Worm (Caenorhabditis elegans): ENCODE data around the gene col-86.

Gene col-86

ce11 chrII:13129602-13130001 is 31.5 kb upstream of the col-86 start, which contains the start of gene F29C12.6:
Gene F29C12.6 (plus strand): TSS chrII:13129902.
- TF ChIP-seq unc-62 (GFP tag; optimal IDR thresholded peaks at IDR 0.05) (no peak), fkh-8 (tag; optimal IDR thresholded peaks at IDR 0.05) (no peak), unc-98 (GFP tag; IDR thresholded peaks at IDR 0.05) (no peak), snpc-4 (tag; optimal IDR thresholded peaks at IDR 0.05) (no peak)

- TF ChIP-seq vab-15 (tag; optimal IDR thresholded peaks at IDR 0.05) (no peak), unc-130 (tag; optimal IDR thresholded peaks at IDR 0.05) (no peak), aha-1 (tag; optimal IDR thresholded peaks at IDR 0.05) (no peak)
Observed at ce11 chrII:13122720-13123119, 24.6 kb upstream of the col-86 start, which contains the start of gene bath-45. Gene bath-45 (plus strand): TSS chrII:13123020.

ce11 chrII:13117135-13117534 is 19.1 kb upstream of the col-86 start, which contains the start of gene gfm-1:
Gene gfm-1 (plus strand): TSS chrII:13117483.
- TF ChIP-seq elt-2 (tag; optimal IDR thresholded peaks at IDR 0.05), result peak; percentile 67
- TF ChIP-seq hlh-4 (tag; optimal IDR thresholded peaks at IDR 0.05), result peak; percentile 71
- TF ChIP-seq pqm-1 (tag; optimal IDR thresholded peaks at IDR 0.05), result no peak
- TF ChIP-seq grh-1 (GFP tag; IDR thresholded peaks at IDR 0.05), result peak; percentile 72
- peak; percentile 94 for TF ChIP-seq lir-3 (tag; optimal IDR thresholded peaks at IDR 0.05; ENCODE audit: poor library complexity)
- TF ChIP-seq nhr-71 (tag; optimal IDR thresholded peaks at IDR 0.05), result peak; percentile 89
- peak; percentile 49 for TF ChIP-seq ceh-8 (GFP tag; optimal IDR thresholded peaks at IDR 0.05)
- TF ChIP-seq lin-15B (tag; optimal IDR thresholded peaks at IDR 0.05), result peak; percentile 72
- TF ChIP-seq hpl-2 (GFP tag; optimal IDR thresholded peaks at IDR 0.05), result no peak
- no peak for TF ChIP-seq mef-2 (tag; optimal IDR thresholded peaks at IDR 0.05)
- TF ChIP-seq egl-13 (tag; optimal IDR thresholded peaks at IDR 0.05), result peak; percentile 88
- no peak for TF ChIP-seq lin-13 (GFP tag; optimal IDR thresholded peaks at IDR 0.05)
- peak; percentile 91 for TF ChIP-seq sox-4 (tag; optimal IDR thresholded peaks at IDR 0.05)
- peak; percentile 98 for TF ChIP-seq rnt-1 (tag; optimal IDR thresholded peaks at IDR 0.05)
- TF ChIP-seq fkh-10 (GFP tag; optimal IDR thresholded peaks at IDR 0.05), result no peak
- peak; percentile 54 to 72 for TF ChIP-seq efl-1 (optimal IDR thresholded peaks at IDR 0.05)
- peak; percentile 76 to 96 for TF ChIP-seq efl-1 (GFP tag; optimal IDR thresholded peaks at IDR 0.05 in 1 of 2)
- peak; percentile 55 for TF ChIP-seq skn-1 (tag; optimal IDR thresholded peaks at IDR 0.05)
- TF ChIP-seq sptf-1 (tag; optimal IDR thresholded peaks at IDR 0.05), result no peak
- peak; percentile 79 for TF ChIP-seq unc-98 (GFP tag; IDR thresholded peaks at IDR 0.05)
- TF ChIP-seq unc-62 (GFP tag; optimal IDR thresholded peaks at IDR 0.05), result no peak
- TF ChIP-seq nhr-85 (tag), result peak; percentile 92
- TF ChIP-seq snu-23 (GFP tag; optimal IDR thresholded peaks at IDR 0.05), result peak; percentile 76
- no peak for TF ChIP-seq ceh-63 (GFP tag; optimal IDR thresholded peaks at IDR 0.05)
- no peak for TF ChIP-seq lin-14 (GFP tag; optimal IDR thresholded peaks at IDR 0.05)
- peak; percentile 77 for TF ChIP-seq nhr-19 (GFP tag; conservative IDR thresholded peaks at IDR 0.05)
- no peak for TF ChIP-seq nhr-12 (tag; optimal IDR thresholded peaks at IDR 0.05)
- no peak for TF ChIP-seq nhr-84 (tag; optimal IDR thresholded peaks at IDR 0.05)
- TF ChIP-seq Y116A8C.19 (tag; optimal IDR thresholded peaks at IDR 0.05; ENCODE audit: borderline replicate concordance), result peak; percentile 84
- TF ChIP-seq unc-130 (tag; optimal IDR thresholded peaks at IDR 0.05), result peak; percentile 32
- TF ChIP-seq irx-1 (tag; optimal IDR thresholded peaks at IDR 0.05), result peak; percentile 94
- no peak for TF ChIP-seq fos-1 (tag; optimal IDR thresholded peaks at IDR 0.05)
- TF ChIP-seq C16A3.4 (tag; optimal IDR thresholded peaks at IDR 0.05), result peak; percentile 23
- peak; percentile 84 for TF ChIP-seq pax-3 (tag; optimal IDR thresholded peaks at IDR 0.05)
- no peak for TF ChIP-seq tlp-1 (tag; optimal IDR thresholded peaks at IDR 0.05)
- no peak for TF ChIP-seq unc-30 (tag; optimal IDR thresholded peaks at IDR 0.05)
- no peak for TF ChIP-seq ztf-4 (tag; optimal IDR thresholded peaks at IDR 0.05)
- peak; percentile 87 for TF ChIP-seq tbx-2 (tag; optimal IDR thresholded peaks at IDR 0.05)
- peak; percentile 58 for TF ChIP-seq isw-1 (GFP tag; IDR thresholded peaks at IDR 0.05)
- peak; percentile 77 for TF ChIP-seq nhr-20 (tag; optimal IDR thresholded peaks at IDR 0.05)
- TF ChIP-seq nhr-28 (tag; optimal IDR thresholded peaks at IDR 0.05), result no peak
- TF ChIP-seq mep-1 (tag; optimal IDR thresholded peaks at IDR 0.05), result peak; percentile 67
- TF ChIP-seq C34B4.2 (tag; optimal IDR thresholded peaks at IDR 0.05), result no peak
- peak; percentile 54 for TF ChIP-seq F16B12.6 (tag; optimal IDR thresholded peaks at IDR 0.05)
- no peak for TF ChIP-seq mdl-1 (tag; optimal IDR thresholded peaks at IDR 0.05)
- TF ChIP-seq fkh-4 (tag; optimal IDR thresholded peaks at IDR 0.05; ENCODE audit: borderline replicate concordance), result peak; percentile 94
